Worm (Caenorhabditis elegans) whole organism, young adult: Measurements from ENCODE around the gene wapl-1.

ENCODE experiments used
- B0336.3 ChIP-seq: fragments of 200-800 bp; sonication (Bioruptor generic); IDR thresholded peaks from 2 replicates; pipeline ENCODE4 v1.3.6; 2022; ENCODE audit warnings: missing genetic modification characterization, missing compliant biosample characterization
- C06A6.2 ChIP-seq: fragments of 200-800 bp; sonication (Bioruptor generic); conservative IDR thresholded peaks from 2 replicates; pipeline ENCODE4 v1.3.6; 2022; ENCODE audit warnings: missing genetic modification characterization, missing compliant biosample characterization
- F33H1.4 ChIP-seq: fragments of 200-800 bp; sonication (Bioruptor generic); IDR thresholded peaks from 2 replicates; pipeline ENCODE4 v1.3.6; 2022; ENCODE audit warnings: missing genetic modification reagents, missing genetic modification characterization, missing compliant biosample characterization
- F55B11.4 ChIP-seq: sonication (generic microtip); optimal IDR thresholded peaks from 2 replicates; lab custom pipeline; 2016; ENCODE audit warnings: missing compliant biosample characterization, missing genetic modification characterization, borderline replicate concordance; ENCODE audit not compliant: insufficient read depth
- Y53F4B.3 ChIP-seq: fragments of 200-800 bp; sonication (Bioruptor generic); IDR thresholded peaks from 2 replicates; pipeline ENCODE4 v1.3.6; 2022; ENCODE audit warnings: missing genetic modification reagents, missing genetic modification characterization, missing compliant biosample characterization
- Y53G8AR.9 ChIP-seq: fragments of 200-800 bp; sonication (Bioruptor generic); conservative IDR thresholded peaks from 2 replicates; pipeline ENCODE4 v1.3.6; 2022; ENCODE audit warnings: missing genetic modification reagents, missing genetic modification characterization, missing compliant biosample characterization
- Y56A3A.18 ChIP-seq: fragments of 200-800 bp; sonication (Bioruptor generic); IDR thresholded peaks from 2 replicates; pipeline ENCODE4 v1.3.6; 2022; ENCODE audit warnings: missing genetic modification reagents, missing genetic modification characterization, missing compliant biosample characterization
- ama-1 ChIP-seq, 3 experiments: fragments of 150-350 bp in 1 of 3; sonication (generic microtip) in 2 of 3; optimal IDR thresholded peaks; 2 replicates each; lab custom pipeline; 2014 to 2018; ENCODE audit warnings: missing biosample characterization in 2 of 3, missing genetic modification characterization in 2 of 3, missing genetic modification reagents in 2 of 3
- aptf-2 ChIP-seq: fragments of 200-800 bp; sonication (Bioruptor generic); conservative IDR thresholded peaks from 2 replicates; pipeline ENCODE4 v1.3.6; 2022; ENCODE audit warnings: missing genetic modification reagents, missing genetic modification characterization, missing compliant biosample characterization
- athp-1 ChIP-seq: sonication (generic microtip); optimal IDR thresholded peaks from 2 replicates; lab custom pipeline; 2017; ENCODE audit warnings: mild to moderate bottlenecking, missing genetic modification characterization, missing compliant biosample characterization
- attf-5 ChIP-seq: fragments of 200-800 bp; sonication (Bioruptor generic); optimal IDR thresholded peaks from 2 replicates; lab custom pipeline; 2018; ENCODE audit warnings: mild to moderate bottlenecking, missing genetic modification characterization, missing compliant biosample characterization
- cebp-1 ChIP-seq, 2 experiments: fragments of 200-800 bp in 1 of 2; sonication (Bioruptor generic) in 1 of 2; sonication (generic microtip) in 1 of 2; IDR thresholded peaks in 1 of 2; optimal IDR thresholded peaks in 1 of 2; 2 replicates each; pipeline versions ENCODE4 v1.3.6 to Lab custom; 2017 to 2022; ENCODE audit warnings: missing compliant biosample characterization in 2 of 2, missing genetic modification characterization in 2 of 2, mild to moderate bottlenecking in 1 of 2, missing genetic modification reagents in 1 of 2, moderate library complexity in 1 of 2
- cebp-2 ChIP-seq: fragments of 200-800 bp; sonication (Bioruptor generic); IDR thresholded peaks from 2 replicates; pipeline ENCODE4 v1.3.6; 2022; ENCODE audit warnings: missing genetic modification characterization, missing compliant biosample characterization
- ceh-27 ChIP-seq: fragments of 200-800 bp; sonication (Bioruptor generic); optimal IDR thresholded peaks from 2 replicates; lab custom pipeline; 2018; ENCODE audit warnings: mild to moderate bottlenecking, missing genetic modification characterization, moderate library complexity, missing compliant biosample characterization
- chd-7 ChIP-seq: sonication (generic microtip); optimal IDR thresholded peaks from 2 replicates; lab custom pipeline; 2016; ENCODE audit warnings: mild to moderate bottlenecking, missing genetic modification characterization, moderate library complexity, missing compliant biosample characterization
- egrh-3 ChIP-seq: fragments of 200-800 bp; sonication (Bioruptor generic); IDR thresholded peaks from 2 replicates; pipeline ENCODE4 v1.3.6; 2022; ENCODE audit warnings: missing genetic modification reagents, missing genetic modification characterization, missing compliant biosample characterization
- ets-4 ChIP-seq: fragments of 200-800 bp; sonication (Bioruptor generic); optimal IDR thresholded peaks from 2 replicates; lab custom pipeline; 2018; ENCODE audit warnings: mild to moderate bottlenecking, missing genetic modification characterization, missing compliant biosample characterization
- him-1 ChIP-seq: sonication (generic microtip); optimal IDR thresholded peaks from 2 replicates; lab custom pipeline; 2016; ENCODE audit warnings: missing genotype, missing genetic modification reagents, missing genetic modification characterization, missing compliant biosample characterization
- hmg-1.2 ChIP-seq: fragments of 200-800 bp; sonication (Bioruptor generic); IDR thresholded peaks from 2 replicates; pipeline ENCODE4 v1.3.6; 2022; ENCODE audit warnings: missing genetic modification reagents, missing genetic modification characterization, missing compliant biosample characterization
- hrde-1 ChIP-seq: sonication (generic microtip); optimal IDR thresholded peaks from 2 replicates; lab custom pipeline; 2016; ENCODE audit warnings: missing genetic modification characterization, mild to moderate bottlenecking, missing compliant biosample characterization, moderate library complexity, missing genotype, missing genetic modification reagents, borderline replicate concordance
- let-607 ChIP-seq, 2 experiments: fragments of 200-800 bp in 1 of 2; sonication (Bioruptor generic) in 1 of 2; sonication (generic microtip) in 1 of 2; optimal IDR thresholded peaks; 2 replicates each; lab custom pipeline; 2016 to 2018; ENCODE audit warnings: mild to moderate bottlenecking in 2 of 2, missing compliant biosample characterization in 2 of 2, missing genetic modification characterization in 2 of 2, moderate library complexity in 2 of 2, missing genotype in 1 of 2
- lin-26 ChIP-seq: fragments of 200-800 bp; sonication (Bioruptor generic); IDR thresholded peaks from 2 replicates; pipeline ENCODE4 v1.3.6; 2022; ENCODE audit warnings: missing genetic modification reagents, missing genetic modification characterization, missing compliant biosample characterization
- lin-35 ChIP-seq, 3 experiments: fragments of 150-350 bp in 2 of 3; sonication (generic microtip) in 1 of 3; optimal IDR thresholded peaks; 2 replicates each; lab custom pipeline; 2014 to 2018; ENCODE audit warnings: missing biosample characterization in 3 of 3, missing genetic modification characterization in 3 of 3, missing genetic modification reagents in 3 of 3
- lin-40 ChIP-seq: sonication (generic microtip); optimal IDR thresholded peaks from 2 replicates; lab custom pipeline; 2016; ENCODE audit warnings: missing genetic modification characterization, mild to moderate bottlenecking, missing compliant biosample characterization, missing genotype, missing genetic modification reagents
- madf-6 ChIP-seq: fragments of 200-800 bp; sonication (Bioruptor generic); IDR thresholded peaks from 2 replicates; pipeline ENCODE4 v1.3.6; 2022; ENCODE audit warnings: missing genetic modification reagents, missing genetic modification characterization, missing compliant biosample characterization
- mcd-1 ChIP-seq: fragments of 200-800 bp; sonication (Bioruptor generic); IDR thresholded peaks from 2 replicates; pipeline ENCODE4 v1.3.6; 2022; ENCODE audit warnings: missing genetic modification reagents, missing genetic modification characterization, missing compliant biosample characterization
- nhr-80 ChIP-seq: sonication (generic microtip); optimal IDR thresholded peaks from 2 replicates; lab custom pipeline; 2016; ENCODE audit warnings: missing genetic modification characterization, missing compliant biosample characterization
- pbrm-1 ChIP-seq: fragments of 200-800 bp; sonication (Bioruptor generic); IDR thresholded peaks from 2 replicates; pipeline ENCODE4 v1.3.6; 2022; ENCODE audit warnings: missing genetic modification reagents, missing genetic modification characterization, missing compliant biosample characterization
- somi-1 ChIP-seq: fragments of 200-800 bp; sonication (Bioruptor generic); optimal IDR thresholded peaks from 2 replicates; lab custom pipeline; 2018; ENCODE audit warnings: mild to moderate bottlenecking, missing genetic modification characterization, missing compliant biosample characterization
- unc-130 ChIP-seq: sonication (generic microtip); optimal IDR thresholded peaks from 2 replicates; lab custom pipeline; 2016; ENCODE audit warnings: missing genetic modification reagents, missing genetic modification characterization, missing compliant biosample characterization
- xnd-1 ChIP-seq: sonication (generic microtip); optimal IDR thresholded peaks from 2 replicates; lab custom pipeline; 2016; ENCODE audit warnings: missing genotype, missing genetic modification reagents, missing genetic modification characterization, missing compliant biosample characterization
- zfh-2 ChIP-seq: fragments of 200-800 bp; sonication (Bioruptor generic); conservative IDR thresholded peaks from 2 replicates; pipeline ENCODE4 v1.3.6; 2022; ENCODE audit warnings: missing genetic modification reagents, missing genetic modification characterization, missing compliant biosample characterization
- ztf-18 ChIP-seq: sonication (generic microtip); optimal IDR thresholded peaks from 2 replicates; lab custom pipeline; 2016; ENCODE audit warnings: missing genotype, mild to moderate bottlenecking, missing genetic modification characterization, missing compliant biosample characterization
- ztf-25 ChIP-seq: fragments of 200-800 bp; sonication (Bioruptor generic); IDR thresholded peaks from 2 replicates; pipeline ENCODE4 v1.3.6; 2022; ENCODE audit warnings: missing genetic modification reagents, missing genetic modification characterization, missing compliant biosample characterization
- ztf-26 ChIP-seq: sonication (generic microtip); optimal IDR thresholded peaks from 2 replicates; lab custom pipeline; 2017; ENCODE audit warnings: missing genetic modification characterization, missing compliant biosample characterization
- ztf-6 ChIP-seq: fragments of 200-800 bp; sonication (Bioruptor generic); IDR thresholded peaks from 2 replicates; pipeline ENCODE4 v1.3.6; 2022; ENCODE audit warnings: missing genetic modification reagents, missing genetic modification characterization, missing compliant biosample characterization

Gene wapl-1

ce11 chrIV:4400350-4401326, 44.9 kb downstream of the wapl-1 start, which contains the start of gene Y24D9A.6:
Y24D9A.6 (minus strand) TSS chrIV:4400400.
- TF ChIP-seq chd-7 (tag; lab: Kevin White, UChicago) = peak; percentile 60
- TF ChIP-seq hrde-1 (tag; lab: Kevin White, UChicago) = no peak
- TF ChIP-seq pbrm-1 (GFP tag; lab: Robert Waterston, UW) = 0 out of 2 replicates have a peak, but pooled peaks have one; percentile 30
- TF ChIP-seq somi-1 (GFP tag; lab: Kevin White, UChicago) = peak; percentile 84
- peak; percentile 73 for TF ChIP-seq lin-40 (tag; lab: Kevin White, UChicago)
- no peak for TF ChIP-seq cebp-1 (GFP tag; IDR thresholded peaks at IDR 0.05; lab: Robert Waterston, UW)
- peak; percentile 43 for TF ChIP-seq cebp-1 (tag; optimal IDR thresholded peaks at IDR 0.05; lab: Kevin White, UChicago)
- no peak for TF ChIP-seq ztf-18 (tag; lab: Kevin White, UChicago)
- TF ChIP-seq madf-6 (GFP tag; lab: Robert Waterston, UW) = peak; percentile 19; the same call in 1 of the 2 replicates
- no peak for TF ChIP-seq cebp-2 (GFP tag; lab: Robert Waterston, UW)
- no peak for TF ChIP-seq him-1 (tag; lab: Kevin White, UChicago)
- TF ChIP-seq F55B11.4 (tag; lab: Kevin White, UChicago) = no peak
- TF ChIP-seq lin-26 = 0 out of 2 replicates have a peak, but pooled peaks have one; percentile 33
- TF ChIP-seq ztf-6 = no peak
- peak; percentile 63 for TF ChIP-seq hmg-1.2 (GFP tag; lab: Robert Waterston, UW)
- peak; percentile 73 for TF ChIP-seq C06A6.2 (GFP tag; lab: Robert Waterston, UW)
- TF ChIP-seq ztf-26 = peak; percentile 91
- no peak for TF ChIP-seq let-607 (tag; optimal IDR thresholded peaks at IDR 0.05; lab: Kevin White, UChicago)
- no peak for TF ChIP-seq xnd-1 (tag; lab: Kevin White, UChicago)
- no peak for TF ChIP-seq Y53F4B.3
- peak; percentile 68 for TF ChIP-seq ceh-27
- TF ChIP-seq Y56A3A.18 (GFP tag; lab: Robert Waterston, UW) = no peak
- no peak for TF ChIP-seq ztf-25 (GFP tag; lab: Robert Waterston, UW)
- TF ChIP-seq ets-4 (GFP tag; lab: Kevin White, UChicago) = no peak
- no peak for TF ChIP-seq unc-130
- TF ChIP-seq ama-1 (optimal IDR thresholded peaks at IDR 0.05; lab: Kevin White, UChicago) = no peak
- TF ChIP-seq ama-1 (GFP tag; optimal IDR thresholded peaks at IDR 0.05; lab: Kevin White, UChicago) = no peak
- peak; percentile 26 for TF ChIP-seq athp-1 (tag; lab: Kevin White, UChicago)
- TF ChIP-seq lin-35 (GFP tag; optimal IDR thresholded peaks at IDR 0.05; lab: Kevin White, UChicago) = peak in 1 of 3 experiments; percentile 19
- TF ChIP-seq egrh-3 = peak; percentile 33; the same call in 1 of the 2 replicates
- peak; percentile 45; the same call in 1 of the 2 replicates for TF ChIP-seq B0336.3 (GFP tag; lab: Robert Waterston, UW)
- TF ChIP-seq aptf-2 = no peak
- TF ChIP-seq attf-5 (GFP tag; lab: Kevin White, UChicago) = no peak
- TF ChIP-seq F33H1.4 (GFP tag; lab: Robert Waterston, UW) = no peak
- 0 out of 2 replicates have a peak, but pooled peaks have one; percentile 31 for TF ChIP-seq Y53G8AR.9 (GFP tag; lab: Robert Waterston, UW)
- peak; percentile 60 for TF ChIP-seq mcd-1
- peak; percentile 58 for TF ChIP-seq zfh-2 (GFP tag; lab: Robert Waterston, UW)
- TF ChIP-seq nhr-80 = peak; percentile 1
- TF ChIP-seq, all 124 proteins: peak for 19
